Worm (Caenorhabditis elegans) whole organism, midembryonic: ENCODE measurements around the gene F29A7.6.

ENCODE experiments used
- cog-1 ChIP-seq: sonication (generic microtip); optimal IDR thresholded peaks from 2 replicates; lab custom pipeline; 2016; ENCODE audit warnings: missing genetic modification characterization, missing compliant biosample characterization
- klf-2 ChIP-seq: fragments of 200-800 bp; sonication (Bioruptor generic); conservative IDR thresholded peaks from 2 replicates; pipeline ENCODE4 v1.3.6; 2022; ENCODE audit warnings: missing genetic modification reagents, missing genetic modification characterization, missing compliant biosample characterization
- med-1 ChIP-seq: sonication (generic microtip); optimal IDR thresholded peaks from 2 replicates; lab custom pipeline; 2017; ENCODE audit warnings: missing genetic modification characterization, mild to moderate bottlenecking, missing compliant biosample characterization, antibody characterized with exemption, missing genetic modification reagents; ENCODE audit not compliant: insufficient read depth
- ztf-23 ChIP-seq: fragments of 200-800 bp; sonication (Bioruptor generic); IDR thresholded peaks from 2 replicates; pipeline ENCODE4 v1.3.6; 2022; ENCODE audit warnings: missing genetic modification reagents, missing genetic modification characterization, missing compliant biosample characterization

DNA sequence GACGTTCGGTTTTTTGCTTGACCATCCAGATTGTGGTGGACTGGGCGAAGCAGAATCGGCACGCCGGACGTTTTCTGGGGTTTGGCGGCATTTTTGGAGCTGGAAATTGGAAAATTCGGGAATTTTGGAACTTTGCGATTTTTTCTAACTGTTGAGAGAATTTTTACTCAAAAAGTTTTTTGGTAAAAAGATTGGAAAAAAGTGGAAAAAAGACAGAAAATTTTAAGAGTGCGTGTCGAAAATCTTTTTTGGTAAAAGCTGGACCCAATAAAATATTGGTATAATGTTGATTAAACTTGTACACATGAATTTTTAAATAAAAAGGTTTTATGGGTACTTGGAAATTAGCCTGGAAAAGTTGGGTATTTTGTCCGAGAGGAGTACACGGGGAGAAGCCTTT, 10.2 kb downstream of the F29A7.6 start, which contains the start of gene T05A8.7:
- no peak for TF ChIP-seq klf-2
- no peak for TF ChIP-seq ztf-23 (GFP tag; lab: Robert Waterston, UW)
- TF ChIP-seq med-1 (GFP tag; lab: Kevin White, UChicago) = no peak
- no peak for TF ChIP-seq cog-1 (tag; lab: Kevin White, UChicago)
